Worm (Caenorhabditis elegans) whole organism, L4 larva: ENCODE data around the gene dec-7.

Source experiments
- Y75B8A.6 ChIP-seq: fragments of 200-800 bp; sonication (Bioruptor generic); IDR thresholded peaks from 2 replicates; pipeline ENCODE4 v1.3.6; 2022; ENCODE audit warnings: missing genetic modification reagents, missing genetic modification characterization, missing compliant biosample characterization
- ama-1 ChIP-seq: fragments of 150-350 bp; optimal IDR thresholded peaks from 2 replicates; lab custom pipeline; 2014; ENCODE audit warnings: inconsistent platforms, mixed read lengths
- dmd-6 ChIP-seq: fragments of 200-800 bp; sonication (Bioruptor generic); IDR thresholded peaks from 2 replicates; pipeline ENCODE4 v1.3.6; 2022; ENCODE audit warnings: missing genetic modification reagents, missing genetic modification characterization, missing compliant biosample characterization
- duxl-1 ChIP-seq: sonication (generic microtip); optimal IDR thresholded peaks from 2 replicates; lab custom pipeline; 2016; ENCODE audit warnings: mild to moderate bottlenecking, missing genetic modification characterization, moderate library complexity, missing compliant biosample characterization; ENCODE audit not compliant: poor library complexity
- fkh-10 ChIP-seq: fragments of 150-350 bp; optimal IDR thresholded peaks from 2 replicates; lab custom pipeline; 2014; ENCODE audit warnings: missing biosample characterization, missing genetic modification reagents, missing genetic modification characterization
- madf-5 ChIP-seq, 2 experiments: fragments of 200-800 bp; sonication (Bioruptor generic); IDR thresholded peaks; 2 replicates each; pipeline ENCODE4 v1.3.6; 2022; ENCODE audit warnings: missing compliant biosample characterization in 2 of 2, missing genetic modification characterization in 2 of 2
- nhr-77 ChIP-seq: fragments of 150-350 bp; optimal IDR thresholded peaks from 2 replicates; lab custom pipeline; 2014; ENCODE audit warnings: missing biosample characterization, missing genetic modification characterization
- pqm-1 ChIP-seq: sonication (generic microtip); optimal IDR thresholded peaks from 2 replicates; lab custom pipeline; 2017; ENCODE audit warnings: missing biosample characterization, missing genetic modification characterization
- skn-1 ChIP-seq: fragments of 150-350 bp; optimal IDR thresholded peaks from 2 replicates; lab custom pipeline; 2014; ENCODE audit warnings: missing biosample characterization, missing genetic modification characterization
- snpc-4 ChIP-seq: fragments of 150-350 bp; optimal IDR thresholded peaks from 2 replicates; lab custom pipeline; 2014; ENCODE audit warnings: missing biosample characterization, missing genetic modification characterization
- unc-62 ChIP-seq, 3 experiments: fragments of 150-350 bp in 1 of 3; sonication (generic microtip); optimal IDR thresholded peaks in 2 of 3; peaks in 1 of 3; 1 replicate in 1 of 3; 2 replicates in 2 of 3; lab custom pipeline; 2014 to 2017; ENCODE audit warnings: missing biosample characterization in 3 of 3, missing genetic modification characterization in 3 of 3, missing genetic modification reagents in 3 of 3, missing genotype in 1 of 3
- zfp-3 ChIP-seq: fragments of 200-800 bp; sonication (Bioruptor generic); conservative IDR thresholded peaks from 2 replicates; pipeline ENCODE4 v1.3.6; 2022; ENCODE audit warnings: missing genetic modification reagents, missing genetic modification characterization, missing compliant biosample characterization
- ztf-11 ChIP-seq: fragments of 150-350 bp; optimal IDR thresholded peaks from 2 replicates; lab custom pipeline; 2014; ENCODE audit warnings: missing biosample characterization, missing genetic modification characterization

DNA sequence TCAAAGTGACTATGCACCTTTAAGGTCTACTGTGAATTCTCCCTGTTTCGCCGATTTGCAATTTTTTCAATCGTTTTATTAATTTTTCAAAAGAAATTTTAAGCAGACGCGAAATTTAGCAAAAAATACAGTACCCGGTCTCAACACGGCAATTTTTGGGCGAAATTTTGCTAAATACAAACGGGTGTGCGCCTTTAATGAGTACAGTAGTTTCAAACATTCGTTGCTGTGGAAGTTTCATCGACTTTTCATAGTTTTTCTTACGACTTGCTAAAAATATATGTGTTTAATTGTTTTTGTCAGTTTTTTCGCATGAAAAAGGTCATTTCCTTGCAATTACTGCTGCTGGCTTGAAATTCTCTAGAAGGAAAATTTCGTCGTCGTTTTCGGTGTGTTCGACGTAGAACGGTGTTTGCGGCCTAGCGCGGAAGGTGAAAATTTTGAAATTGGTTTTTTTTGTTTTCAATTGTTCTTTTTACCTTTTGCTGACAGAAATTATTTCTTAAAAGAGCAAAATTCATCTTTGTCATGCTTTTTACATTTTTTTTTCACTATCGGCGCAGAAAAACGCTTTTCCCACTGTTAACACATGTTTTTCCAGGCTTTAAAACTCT, 14.7 kb downstream of the dec-7 start, which contains the start of gene K03H1.7:
- no peak for TF ChIP-seq zfp-3
- TF ChIP-seq dmd-6 (GFP tag; lab: Robert Waterston, UW): no peak
- TF ChIP-seq unc-62 (GFP tag; optimal IDR thresholded peaks at IDR 0.05 in 1 of 2; lab: Kevin White, UChicago): no peak
- TF ChIP-seq unc-62 (tag; optimal IDR thresholded peaks at IDR 0.05; lab: Kevin White, UChicago): no peak
- no peak for TF ChIP-seq Y75B8A.6 (GFP tag; lab: Robert Waterston, UW)
- no peak for TF ChIP-seq madf-5 (GFP tag; IDR thresholded peaks at IDR 0.05; lab: Robert Waterston, UW)
- TF ChIP-seq fkh-10 (GFP tag; lab: Kevin White, UChicago): no peak
- no peak for TF ChIP-seq nhr-77 (tag; lab: Kevin White, UChicago)
- TF ChIP-seq pqm-1 (tag; lab: Kevin White, UChicago): no peak
- no peak for TF ChIP-seq skn-1 (tag; lab: Kevin White, UChicago)
- no peak for TF ChIP-seq duxl-1
- TF ChIP-seq ama-1 (lab: Kevin White, UChicago): no peak
- no peak for TF ChIP-seq ztf-11 (tag; lab: Kevin White, UChicago)
- TF ChIP-seq snpc-4 (tag; lab: Kevin White, UChicago): no peak
